Worm (Caenorhabditis elegans): Measurements from ENCODE around the gene pqn-48.

Gene pqn-48

DNA sequence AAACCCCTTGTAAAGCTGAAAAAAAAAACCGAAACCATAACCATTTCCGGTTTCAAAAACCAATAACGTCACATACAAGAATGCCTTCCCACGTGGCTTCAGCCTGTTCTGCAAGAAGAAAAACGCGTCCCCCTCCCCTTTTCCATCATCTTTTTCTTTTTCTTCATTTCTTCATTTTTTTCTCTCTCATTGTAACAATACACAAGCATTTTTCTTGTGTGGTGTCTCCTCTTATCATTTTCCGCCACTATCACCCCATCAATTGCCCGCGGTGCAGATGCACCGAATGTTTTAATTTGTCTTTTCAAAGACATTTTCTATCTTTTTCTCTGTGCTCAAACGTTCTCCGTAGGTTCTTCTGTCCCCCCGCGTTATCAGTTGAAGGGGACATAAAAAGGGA lies 50.5 kb downstream of the pqn-48 start (continued):
- TF ChIP-seq sma-9 (GFP tag; optimal IDR thresholded peaks at IDR 0.05) (peak; percentile 100), sma-9 (tag; optimal IDR thresholded peaks at IDR 0.05) (no peak), nhr-6 (tag; optimal IDR thresholded peaks at IDR 0.05) (peak; percentile 43), egl-27 (tag; optimal IDR thresholded peaks at IDR 0.05) (peak; percentile 73), lsy-2 (tag; optimal IDR thresholded peaks at IDR 0.05) (peak in 1 of 2 experiments; percentile 71), blmp-1 (tag; optimal IDR thresholded peaks at IDR 0.05; ENCODE audit: insufficient read depth) (peak; percentile 71)

DNA sequence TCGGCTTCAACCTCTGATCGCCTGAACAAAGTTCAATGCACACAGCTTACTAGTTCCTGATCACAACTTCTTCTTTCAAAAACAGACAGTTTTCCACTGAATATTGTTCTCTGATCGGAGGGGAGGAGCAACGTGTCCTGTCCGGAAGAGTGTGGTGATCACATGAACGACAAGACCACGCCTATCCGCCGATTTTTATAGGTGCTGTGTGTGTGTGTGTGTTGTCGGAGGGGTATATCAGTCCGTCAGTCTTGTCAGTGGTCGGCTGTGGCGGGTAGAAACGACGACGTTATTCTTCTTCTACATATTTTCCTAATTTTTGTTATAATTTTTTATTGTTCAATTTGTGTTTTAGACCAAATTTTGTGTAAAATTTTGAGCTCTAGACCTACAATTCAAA lies 52.1 kb downstream of the pqn-48 start:
- TF ChIP-seq nhr-129 (tag; optimal IDR thresholded peaks at IDR 0.05), result peak; percentile 47
- peak; percentile 18 for TF ChIP-seq gmeb-1 (tag; optimal IDR thresholded peaks at IDR 0.05)
- no peak for TF ChIP-seq nhr-10 (tag; optimal IDR thresholded peaks at IDR 0.05)
- TF ChIP-seq nhr-21 (tag; optimal IDR thresholded peaks at IDR 0.05), result peak; percentile 54
- no peak for TF ChIP-seq ZK546.5 (tag; optimal IDR thresholded peaks at IDR 0.05)
- TF ChIP-seq ama-1 (optimal IDR thresholded peaks at IDR 0.05), result peak; percentile 59
- peak; percentile 85 for TF ChIP-seq sma-9 (GFP tag; optimal IDR thresholded peaks at IDR 0.05)
- TF ChIP-seq sma-9 (tag; optimal IDR thresholded peaks at IDR 0.05), result no peak
- no peak for TF ChIP-seq unc-62 (GFP tag; optimal IDR thresholded peaks at IDR 0.05)
- peak; percentile 6 for TF ChIP-seq sma-3 (GFP tag; optimal IDR thresholded peaks at IDR 0.05)
- no peak for TF ChIP-seq ceh-82 (tag; optimal IDR thresholded peaks at IDR 0.05)
- no peak for TF ChIP-seq dmd-4 (tag; optimal IDR thresholded peaks at IDR 0.05)

DNA sequence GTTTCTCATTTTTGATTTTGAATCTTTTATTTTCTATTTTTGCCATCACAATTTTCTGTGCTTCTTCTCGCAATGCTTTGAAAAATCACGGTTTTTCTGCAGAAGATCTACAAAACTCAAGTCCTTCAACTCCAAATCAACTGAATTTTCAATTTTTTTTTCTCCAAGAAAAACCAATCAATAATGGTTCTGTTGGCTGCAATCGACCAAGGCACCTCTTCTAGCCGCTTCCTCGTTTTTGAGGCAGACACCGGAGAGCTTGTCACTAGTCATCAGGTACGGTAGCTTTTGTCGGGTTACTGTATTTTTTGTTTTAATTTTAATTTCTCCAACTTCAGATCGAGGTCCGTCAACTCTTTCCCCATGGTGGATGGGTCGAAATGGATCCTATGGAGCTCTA lies 53.1 kb downstream of the pqn-48 start, which contains the start of gene R11F4.1:
TSS of gene R11F4.1 (plus strand) at position 103 of the 400 bp plus-strand sequence.
- TF ChIP-seq zag-1 (tag; optimal IDR thresholded peaks at IDR 0.05) (no peak), unc-39 (tag; optimal IDR thresholded peaks at IDR 0.05) (no peak), alr-1 (tag; optimal IDR thresholded peaks at IDR 0.05) (no peak), aly-2 (tag; optimal IDR thresholded peaks at IDR 0.05) (no peak), crh-2 (tag; optimal IDR thresholded peaks at IDR 0.05) (no peak), ama-1 (optimal IDR thresholded peaks at IDR 0.05) (no peak), nhr-25 (tag; optimal IDR thresholded peaks at IDR 0.05) (no peak), ztf-1 (GFP tag; conservative IDR thresholded peaks at IDR 0.05) (no peak), ztf-4 (tag; optimal IDR thresholded peaks at IDR 0.05) (no peak), nhr-23 (tag; optimal IDR thresholded peaks at IDR 0.05) (no peak), blmp-1 (tag; optimal IDR thresholded peaks at IDR 0.05; ENCODE audit: insufficient read depth) (no peak), mab-5 (tag; optimal IDR thresholded peaks at IDR 0.05) (no peak), elt-3 (tag; optimal IDR thresholded peaks at IDR 0.05) (no peak), mbf-1 (tag; optimal IDR thresholded peaks at IDR 0.05) (no peak), nhr-12 (tag; optimal IDR thresholded peaks at IDR 0.05) (no peak), nhr-77 (tag; optimal IDR thresholded peaks at IDR 0.05) (no peak), nhr-11 (tag; optimal IDR thresholded peaks at IDR 0.05) (no peak), nhr-21 (tag; optimal IDR thresholded peaks at IDR 0.05) (no peak)

DNA sequence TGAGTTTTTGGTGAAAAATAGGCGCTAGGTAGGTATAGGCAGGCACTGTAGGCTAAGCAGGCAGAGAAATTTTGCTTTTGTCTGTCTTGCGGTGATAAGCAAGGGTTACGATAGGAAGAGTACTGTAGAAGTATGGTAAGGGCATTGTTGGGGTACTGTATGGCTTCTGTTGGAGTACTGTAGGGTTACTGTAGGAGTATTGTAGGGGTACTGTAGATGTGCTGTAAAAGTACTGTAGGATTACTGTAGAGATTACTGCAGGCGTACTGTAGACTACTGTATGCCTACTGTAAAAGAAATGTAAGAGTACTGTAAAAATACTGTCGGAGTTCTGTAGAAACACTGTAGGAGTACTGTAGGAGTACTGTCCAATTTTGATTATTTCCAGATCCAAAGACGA lies 53.8 kb downstream of the pqn-48 start:
- TF ChIP-seq blmp-1 (tag; optimal IDR thresholded peaks at IDR 0.05; ENCODE audit: insufficient read depth) (no peak), C34F6.9 (tag; optimal IDR thresholded peaks at IDR 0.05) (no peak), nhr-129 (tag; optimal IDR thresholded peaks at IDR 0.05) (no peak), aly-2 (tag; optimal IDR thresholded peaks at IDR 0.05) (no peak), lsy-2 (tag; optimal IDR thresholded peaks at IDR 0.05) (peak in 1 of 2 experiments; percentile 13), nhr-12 (tag; optimal IDR thresholded peaks at IDR 0.05) (no peak), skn-1 (tag; optimal IDR thresholded peaks at IDR 0.05) (no peak), nhr-11 (tag; optimal IDR thresholded peaks at IDR 0.05) (no peak), nhr-6 (tag; optimal IDR thresholded peaks at IDR 0.05) (no peak)

Data from whole organism, L2 larva.